Fruit fly (Drosophila melanogaster) whole organism, embryonic: Measurements from ENCODE around the gene CG32679.

Experiments used
- Aef1 ChIP-seq: fragments of 200-800 bp; sonication (Bioruptor generic); IDR thresholded peaks from 3 replicates; pipeline ENCODE4 v1.3.6; 2022; ENCODE audit warnings: missing biosample characterization, missing genetic modification characterization
- B-H1 ChIP-seq: fragments of 200-800 bp; sonication (Bioruptor generic); IDR thresholded peaks from 3 replicates; pipeline ENCODE4 v1.3.6; 2022; ENCODE audit warnings: missing biosample characterization, missing genetic modification characterization
- CG1024 ChIP-seq: fragments of 200-800 bp; sonication (Bioruptor generic); IDR thresholded peaks from 2 replicates; pipeline ENCODE4 v1.3.6; 2022; ENCODE audit warnings: missing biosample characterization, missing genetic modification characterization
- CG10462 ChIP-seq: fragments of 200-800 bp; sonication (Bioruptor generic); optimal IDR thresholded peaks from 2 replicates; lab custom pipeline; 2016; ENCODE audit warnings: missing biosample characterization, missing genetic modification characterization
- CG10543 ChIP-seq: fragments of 200-800 bp; sonication (Bioruptor generic); optimal IDR thresholded peaks from 3 replicates; lab custom pipeline; 2017; ENCODE audit warnings: missing biosample characterization, mild to moderate bottlenecking, missing genetic modification characterization, moderate library complexity
- CG12769 ChIP-seq: fragments of 200-800 bp; sonication (Bioruptor generic); optimal IDR thresholded peaks from 2 replicates; lab custom pipeline; 2019; ENCODE audit warnings: missing biosample characterization, mild to moderate bottlenecking, missing genetic modification characterization, moderate library complexity
- CG12942 ChIP-seq: fragments of 200-800 bp; sonication (Bioruptor generic); optimal IDR thresholded peaks from 3 replicates; lab custom pipeline; 2016; ENCODE audit warnings: missing biosample characterization, missing genetic modification characterization
- CG13624 ChIP-seq: fragments of 200-800 bp; sonication (Bioruptor generic); optimal IDR thresholded peaks from 2 replicates; lab custom pipeline; 2016; ENCODE audit warnings: missing biosample characterization, missing genetic modification characterization
- CG14860 ChIP-seq: fragments of 200-800 bp; sonication (Bioruptor generic); IDR thresholded peaks from 3 replicates; pipeline ENCODE4 v1.3.6; 2022; ENCODE audit warnings: missing biosample characterization, missing genetic modification characterization; ENCODE audit not compliant: partially characterized antibody
- CG15269 ChIP-seq: fragments of 200-800 bp; sonication (Bioruptor generic); optimal IDR thresholded peaks from 2 replicates; lab custom pipeline; 2018; ENCODE audit warnings: missing biosample characterization, mild to moderate bottlenecking, missing genetic modification characterization, moderate library complexity
- CG15479 ChIP-seq: fragments of 200-800 bp; sonication (Bioruptor generic); optimal IDR thresholded peaks from 3 replicates; lab custom pipeline; 2019; ENCODE audit warnings: missing biosample characterization, mild to moderate bottlenecking, missing genetic modification characterization, moderate library complexity
- CG15601 ChIP-seq: fragments of 200-800 bp; sonication (Bioruptor generic); optimal IDR thresholded peaks from 3 replicates; lab custom pipeline; 2019; ENCODE audit warnings: missing biosample characterization, mild to moderate bottlenecking, missing genetic modification characterization, moderate library complexity
- CG16779 ChIP-seq: fragments of 200-800 bp; sonication (Bioruptor generic); IDR thresholded peaks from 2 replicates; pipeline ENCODE4 v1.3.6; 2022; ENCODE audit warnings: missing biosample characterization, missing genetic modification characterization
- CG17912 ChIP-seq: fragments of 200-800 bp; sonication (Bioruptor generic); optimal IDR thresholded peaks from 2 replicates; lab custom pipeline; 2018; ENCODE audit warnings: missing biosample characterization, mild to moderate bottlenecking, missing genetic modification characterization
- CG2678 ChIP-seq: fragments of 200-800 bp; sonication (Bioruptor generic); optimal IDR thresholded peaks from 3 replicates; lab custom pipeline; 2019; ENCODE audit warnings: missing biosample characterization, mild to moderate bottlenecking, missing genetic modification characterization, moderate library complexity
- CG2875 ChIP-seq: fragments of 200-800 bp; sonication (Bioruptor generic); optimal IDR thresholded peaks from 2 replicates; lab custom pipeline; 2017; ENCODE audit warnings: missing biosample characterization, mild to moderate bottlenecking, missing genetic modification characterization, missing genetic modification reagents
- CG3407 ChIP-seq: fragments of 200-800 bp; sonication (Bioruptor generic); optimal IDR thresholded peaks from 2 replicates; lab custom pipeline; 2018; ENCODE audit warnings: missing biosample characterization, mild to moderate bottlenecking, missing genetic modification characterization
- CG6654 ChIP-seq: fragments of 200-800 bp; sonication (Bioruptor generic); optimal IDR thresholded peaks from 2 replicates; lab custom pipeline; 2017; ENCODE audit warnings: missing biosample characterization, mild to moderate bottlenecking, missing genetic modification characterization
- CG6689 ChIP-seq: fragments of 200-800 bp; sonication (Bioruptor generic); IDR thresholded peaks from 2 replicates; pipeline ENCODE4 v1.3.6; 2022; ENCODE audit warnings: missing biosample characterization, missing genetic modification characterization
- CG8388 ChIP-seq: fragments of 200-800 bp; sonication (Bioruptor generic); optimal IDR thresholded peaks from 2 replicates; lab custom pipeline; 2019; ENCODE audit warnings: missing biosample characterization, mild to moderate bottlenecking, missing genetic modification characterization, moderate library complexity
- CG9609 ChIP-seq: fragments of 200-800 bp; sonication (Bioruptor generic); optimal IDR thresholded peaks from 3 replicates; lab custom pipeline; 2016; ENCODE audit warnings: missing biosample characterization, missing genetic modification characterization
- Deaf1 ChIP-seq: fragments of 200-800 bp; optimal IDR thresholded peaks from 3 replicates; lab custom pipeline; 2019; ENCODE audit warnings: missing biosample characterization, mild to moderate bottlenecking, missing genetic modification characterization, moderate library complexity
- Doc3 ChIP-seq: fragments of 200-800 bp; sonication (Bioruptor generic); IDR thresholded peaks from 3 replicates; pipeline ENCODE4 v1.3.6; 2022; ENCODE audit warnings: missing biosample characterization, missing genetic modification characterization; ENCODE audit not compliant: partially characterized antibody
- H15 ChIP-seq: fragments of 200-800 bp; sonication (Bioruptor generic); IDR thresholded peaks from 3 replicates; pipeline ENCODE4 v1.3.6; 2022; ENCODE audit warnings: missing biosample characterization, missing genetic modification characterization
- Tbp ChIP-seq: fragments of >200 bp; optimal IDR thresholded peaks from 2 replicates; lab custom pipeline; 2018; ENCODE audit warnings: missing biosample characterization, missing genetic modification characterization
- Vsx1 ChIP-seq: fragments of 200-800 bp; sonication (Bioruptor generic); optimal IDR thresholded peaks from 2 replicates; lab custom pipeline; 2017; ENCODE audit warnings: missing biosample characterization, mild to moderate bottlenecking, missing genetic modification characterization, missing genetic modification reagents
- Xbp1 ChIP-seq: fragments of 200-800 bp; sonication (Bioruptor generic); optimal IDR thresholded peaks from 3 replicates; lab custom pipeline; 2016; ENCODE audit warnings: missing biosample characterization, mild to moderate bottlenecking, missing genetic modification characterization
- bowl ChIP-seq: fragments of 200-800 bp; sonication (Bioruptor generic); IDR thresholded peaks from 2 replicates; pipeline ENCODE4 v1.3.6; 2022; ENCODE audit warnings: missing biosample characterization, missing genetic modification characterization
- ci ChIP-seq: fragments of 200-800 bp; sonication (Bioruptor generic); IDR thresholded peaks from 3 replicates; pipeline ENCODE4 v1.3.6; 2022; ENCODE audit warnings: missing biosample characterization, missing genetic modification characterization
- exex ChIP-seq: fragments of 200-800 bp; sonication (Bioruptor generic); optimal IDR thresholded peaks from 4 replicates; lab custom pipeline; 2018; ENCODE audit warnings: missing biosample characterization, mild to moderate bottlenecking, missing genetic modification characterization, moderate library complexity
- ftz-f1 ChIP-seq: fragments of 200-800 bp; sonication (Bioruptor generic); optimal IDR thresholded peaks from 2 replicates; lab custom pipeline; 2016; ENCODE audit warnings: missing biosample characterization, missing genetic modification characterization
- gfzf ChIP-seq: fragments of 200-800 bp; sonication (Bioruptor generic); optimal IDR thresholded peaks from 2 replicates; lab custom pipeline; 2016; ENCODE audit warnings: missing biosample characterization, mild to moderate bottlenecking, missing genetic modification characterization, moderate library complexity
- gsb-n ChIP-seq: fragments of 200-800 bp; sonication (Bioruptor generic); optimal IDR thresholded peaks from 3 replicates; lab custom pipeline; 2018; ENCODE audit warnings: missing biosample characterization, mild to moderate bottlenecking, missing genetic modification characterization
- ham ChIP-seq: fragments of 200-800 bp; sonication (Bioruptor generic); IDR thresholded peaks from 2 replicates; pipeline ENCODE4 v1.3.6; 2022; ENCODE audit warnings: missing biosample characterization, missing genetic modification characterization
- hbn ChIP-seq: fragments of 200-800 bp; sonication (Bioruptor generic); IDR thresholded peaks from 2 replicates; pipeline ENCODE4 v1.3.6; 2022; ENCODE audit warnings: missing biosample characterization, missing genetic modification characterization; ENCODE audit not compliant: partially characterized antibody
- jigr1 ChIP-seq: fragments of 200-800 bp; sonication (Bioruptor generic); IDR thresholded peaks from 3 replicates; pipeline ENCODE4 v1.3.6; 2022; ENCODE audit warnings: missing biosample characterization, missing genetic modification characterization
- ken ChIP-seq: fragments of 200-800 bp; sonication (Bioruptor generic); IDR thresholded peaks from 3 replicates; pipeline ENCODE4 v1.3.6; 2022; ENCODE audit warnings: missing biosample characterization, missing genetic modification characterization
- lmd ChIP-seq: fragments of 200-800 bp; sonication (Bioruptor generic); IDR thresholded peaks from 2 replicates; pipeline ENCODE4 v1.3.6; 2022; ENCODE audit warnings: missing biosample characterization, missing genetic modification characterization
- nau ChIP-seq: fragments of 200-800 bp; sonication (Bioruptor generic); optimal IDR thresholded peaks from 3 replicates; lab custom pipeline; 2017; ENCODE audit warnings: missing biosample characterization, mild to moderate bottlenecking, missing genetic modification characterization, missing genetic modification reagents
- nerfin-2 ChIP-seq: fragments of 200-800 bp; sonication (Bioruptor generic); IDR thresholded peaks from 2 replicates; pipeline ENCODE4 v1.3.6; 2022; ENCODE audit warnings: missing biosample characterization, missing genetic modification characterization; ENCODE audit not compliant: partially characterized antibody
- oc ChIP-seq: fragments of 200-800 bp; sonication (Bioruptor generic); optimal IDR thresholded peaks from 2 replicates; lab custom pipeline; 2018; ENCODE audit warnings: missing biosample characterization, mild to moderate bottlenecking, missing genetic modification characterization, moderate library complexity
- onecut ChIP-seq: fragments of 200-800 bp; sonication (Bioruptor generic); IDR thresholded peaks from 2 replicates; pipeline ENCODE4 v1.3.6; 2022; ENCODE audit warnings: missing biosample characterization, missing genetic modification characterization
- pb ChIP-seq: fragments of 200-800 bp; sonication (Bioruptor generic); optimal IDR thresholded peaks from 3 replicates; lab custom pipeline; 2016; ENCODE audit warnings: missing biosample characterization, missing genetic modification characterization
- pum ChIP-seq: fragments of 200-800 bp; sonication (Bioruptor generic); optimal IDR thresholded peaks from 2 replicates; lab custom pipeline; 2016; ENCODE audit warnings: missing biosample characterization, missing genetic modification characterization
- sr ChIP-seq: fragments of 200-800 bp; sonication (Bioruptor generic); IDR thresholded peaks from 3 replicates; pipeline ENCODE4 v1.3.6; 2022; ENCODE audit warnings: missing biosample characterization, missing genetic modification characterization
- sug ChIP-seq: fragments of 200-800 bp; optimal IDR thresholded peaks from 2 replicates; lab custom pipeline; 2019; ENCODE audit warnings: missing biosample characterization, mild to moderate bottlenecking, missing genetic modification characterization, moderate library complexity

CG32679 gene

DNA sequence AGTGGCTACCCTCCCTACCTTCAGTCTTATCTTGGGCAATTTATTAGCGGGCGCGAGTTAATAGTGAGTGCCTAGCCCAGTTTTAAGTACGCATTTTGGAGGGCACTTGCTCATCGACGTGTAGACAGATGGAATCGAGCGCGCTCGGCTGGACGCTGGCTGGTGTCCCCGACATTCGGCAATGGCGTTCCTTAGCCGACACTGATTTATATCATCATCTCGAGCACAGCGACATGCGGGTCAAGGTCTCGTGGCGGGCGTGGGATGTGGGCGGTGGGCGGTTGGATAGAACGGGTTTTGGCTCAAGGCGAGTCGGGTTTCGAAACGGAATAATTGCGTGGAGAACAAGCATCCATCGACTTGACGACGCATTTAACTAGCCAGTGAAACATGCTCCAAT lies 2.0 kb upstream of the CG32679 start:
- TF ChIP-seq CG6654 = no peak
- no peak for TF ChIP-seq CG13624 (GFP tag; lab: Kevin White, UChicago)
- TF ChIP-seq CG12942 (GFP tag; lab: Kevin White, UChicago) = no peak
- peak; percentile 21 for TF ChIP-seq CG10543 (GFP tag; lab: Kevin White, UChicago)
- TF ChIP-seq CG3407 (GFP tag; lab: Kevin White, UChicago) = no peak
- TF ChIP-seq Doc3 (GFP tag; lab: Robert Waterston, UW) = no peak
- no peak for TF ChIP-seq oc (tag; lab: Kevin White, UChicago)
- TF ChIP-seq CG17912 (GFP tag; lab: Kevin White, UChicago) = no peak
- no peak for TF ChIP-seq Tbp (GFP tag; lab: Kevin White, UChicago)
- TF ChIP-seq CG8388 (GFP tag; lab: Kevin White, UChicago) = no peak
- TF ChIP-seq CG9609 (GFP tag; lab: Kevin White, UChicago) = no peak
- TF ChIP-seq CG15601 (tag; lab: Kevin White, UChicago) = no peak
- no peak for TF ChIP-seq ken (GFP tag; lab: Robert Waterston, UW)
- TF ChIP-seq CG1024 (GFP tag; lab: Robert Waterston, UW) = no peak
- TF ChIP-seq Deaf1 (tag; lab: Kevin White, UChicago) = peak; percentile 44
- TF ChIP-seq H15 (GFP tag; lab: Robert Waterston, UW) = no peak
- TF ChIP-seq sug (tag; lab: Kevin White, UChicago) = peak; percentile 25
- TF ChIP-seq CG16779 (GFP tag; lab: Robert Waterston, UW) = no peak
- no peak for TF ChIP-seq gfzf (GFP tag; lab: Kevin White, UChicago)
- no peak for TF ChIP-seq CG15479 (GFP tag; lab: Kevin White, UChicago)
- no peak for TF ChIP-seq CG14860
- no peak for TF ChIP-seq nau (GFP tag; lab: Kevin White, UChicago)
- TF ChIP-seq ci (GFP tag; lab: Robert Waterston, UW) = 0 out of 3 replicates have a peak, but pooled peaks have one; percentile 32
- TF ChIP-seq Vsx1 (GFP tag; lab: Kevin White, UChicago) = peak; percentile 0
- no peak for TF ChIP-seq pb (GFP tag; lab: Kevin White, UChicago)
- no peak for TF ChIP-seq pum (GFP tag; lab: Kevin White, UChicago)
- no peak for TF ChIP-seq nerfin-2 (GFP tag; lab: Robert Waterston, UW)
- TF ChIP-seq Xbp1 (GFP tag; lab: Kevin White, UChicago) = no peak
- TF ChIP-seq lmd (GFP tag; lab: Robert Waterston, UW) = no peak
- no peak for TF ChIP-seq Aef1 (GFP tag; lab: Robert Waterston, UW)
- no peak for TF ChIP-seq CG15269 (tag; lab: Kevin White, UChicago)
- no peak for TF ChIP-seq CG10462 (GFP tag; lab: Kevin White, UChicago)
- TF ChIP-seq ham (GFP tag; lab: Robert Waterston, UW) = no peak
- no peak for TF ChIP-seq CG2678 (tag; lab: Kevin White, UChicago)
- no peak for TF ChIP-seq hbn (GFP tag; lab: Robert Waterston, UW)
- no peak for TF ChIP-seq onecut (GFP tag; lab: Robert Waterston, UW)
- peak; percentile 57 for TF ChIP-seq CG12769 (tag; lab: Kevin White, UChicago)
- peak; percentile 81 for TF ChIP-seq ftz-f1
- TF ChIP-seq sr = peak; percentile 51; the same call in 1 of the 3 replicates
- no peak for TF ChIP-seq CG2875 (GFP tag; lab: Kevin White, UChicago)
- no peak for TF ChIP-seq bowl (GFP tag; lab: Robert Waterston, UW)
- no peak for TF ChIP-seq B-H1 (GFP tag; lab: Robert Waterston, UW)
- TF ChIP-seq CG6689 (GFP tag; lab: Robert Waterston, UW) = no peak
- peak; percentile 49 for TF ChIP-seq exex
- TF ChIP-seq gsb-n (tag; lab: Kevin White, UChicago) = no peak
- no peak for TF ChIP-seq jigr1
